Worm (Caenorhabditis elegans) whole organism, L1 larva: ENCODE data around the gene timp-1.

Experiments
- C16A3.4 ChIP-seq: fragments of 150-350 bp; optimal IDR thresholded peaks from 2 replicates; lab custom pipeline; 2014; ENCODE audit warnings: missing biosample characterization, missing genetic modification characterization
- C34B4.2 ChIP-seq: sonication (generic microtip); optimal IDR thresholded peaks from 2 replicates; lab custom pipeline; 2017; ENCODE audit warnings: mild to moderate bottlenecking, missing genetic modification characterization, missing compliant biosample characterization
- F16B12.6 ChIP-seq: fragments of 150-350 bp; optimal IDR thresholded peaks from 2 replicates; lab custom pipeline; 2014; ENCODE audit warnings: missing biosample characterization, missing genetic modification characterization
- alr-1 ChIP-seq: fragments of 200-800 bp; sonication (Bioruptor generic); optimal IDR thresholded peaks from 2 replicates; lab custom pipeline; 2018; ENCODE audit warnings: borderline replicate concordance, mild to moderate bottlenecking, missing genetic modification characterization, missing compliant biosample characterization
- ama-1 ChIP-seq: fragments of 150-350 bp; optimal IDR thresholded peaks from 2 replicates; lab custom pipeline; 2014
- ceh-8 ChIP-seq: fragments of 200-800 bp; sonication (Bioruptor generic); optimal IDR thresholded peaks from 2 replicates; lab custom pipeline; 2018; ENCODE audit warnings: mild to moderate bottlenecking, missing genetic modification characterization, moderate library complexity, missing compliant biosample characterization
- ceh-88 ChIP-seq: fragments of 200-800 bp; sonication (Bioruptor generic); IDR thresholded peaks from 2 replicates; pipeline ENCODE4 v1.3.6; 2022; ENCODE audit warnings: missing genetic modification characterization, missing compliant biosample characterization
- ceh-90 ChIP-seq: sonication (generic microtip); optimal IDR thresholded peaks from 2 replicates; lab custom pipeline; 2016; ENCODE audit warnings: missing genetic modification characterization, missing compliant biosample characterization
- dsc-1 ChIP-seq: sonication (generic microtip); optimal IDR thresholded peaks from 2 replicates; lab custom pipeline; 2016; ENCODE audit warnings: mild to moderate bottlenecking, missing genetic modification characterization, missing compliant biosample characterization
- egl-13 ChIP-seq: sonication (generic microtip); optimal IDR thresholded peaks from 2 replicates; lab custom pipeline; 2016; ENCODE audit warnings: missing genotype, missing genetic modification reagents, missing genetic modification characterization, missing compliant biosample characterization
- egl-27 ChIP-seq, 2 experiments: fragments of 150-350 bp in 1 of 2; sonication (generic microtip); optimal IDR thresholded peaks; 3 replicates each; lab custom pipeline; 2017 to 2018; ENCODE audit warnings: missing biosample characterization in 2 of 2, missing genetic modification characterization in 2 of 2, missing genetic modification reagents in 2 of 2
- fkh-8 ChIP-seq: sonication (generic microtip); optimal IDR thresholded peaks from 2 replicates; lab custom pipeline; 2016; ENCODE audit warnings: mild to moderate bottlenecking, missing genetic modification characterization, missing compliant biosample characterization
- hlh-17 ChIP-seq: fragments of 200-800 bp; sonication (Bioruptor generic); optimal IDR thresholded peaks from 2 replicates; lab custom pipeline; 2018; ENCODE audit warnings: missing genetic modification characterization, mild to moderate bottlenecking, missing compliant biosample characterization, moderate library complexity, borderline replicate concordance
- hlh-4 ChIP-seq: sonication (generic microtip); optimal IDR thresholded peaks from 2 replicates; lab custom pipeline; 2016; ENCODE audit warnings: mild to moderate bottlenecking, missing genetic modification characterization, missing compliant biosample characterization
- hpl-2 ChIP-seq: fragments of 150-350 bp; optimal IDR thresholded peaks from 2 replicates; lab custom pipeline; 2014; ENCODE audit warnings: missing biosample characterization, missing genetic modification reagents, missing genetic modification characterization
- irx-1 ChIP-seq: sonication (generic microtip); optimal IDR thresholded peaks from 2 replicates; lab custom pipeline; 2016; ENCODE audit warnings: missing genetic modification characterization, missing compliant biosample characterization
- isw-1 ChIP-seq: fragments of 200-800 bp; sonication (Bioruptor generic); IDR thresholded peaks from 2 replicates; pipeline ENCODE4 v1.3.6; 2022; ENCODE audit warnings: missing genetic modification characterization, missing compliant biosample characterization
- jun-1 ChIP-seq: fragments of 150-350 bp; optimal IDR thresholded peaks from 2 replicates; lab custom pipeline; 2014; ENCODE audit warnings: missing biosample characterization, missing genetic modification reagents, missing genetic modification characterization
- lin-13 ChIP-seq: fragments of 150-350 bp; optimal IDR thresholded peaks from 2 replicates; lab custom pipeline; 2014; ENCODE audit warnings: missing biosample characterization, missing genetic modification reagents, missing genetic modification characterization
- lin-14 ChIP-seq: fragments of 200-800 bp; sonication (Bioruptor generic); optimal IDR thresholded peaks from 2 replicates; lab custom pipeline; 2018; ENCODE audit warnings: mild to moderate bottlenecking, missing genetic modification characterization, moderate library complexity, missing compliant biosample characterization
- lin-15B ChIP-seq: fragments of 150-350 bp; sonication (generic microtip); optimal IDR thresholded peaks from 3 replicates; lab custom pipeline; 2014; ENCODE audit warnings: missing biosample characterization, missing genetic modification characterization
- lir-3 ChIP-seq: sonication (generic microtip); optimal IDR thresholded peaks from 2 replicates; lab custom pipeline; 2016; ENCODE audit warnings: mild to moderate bottlenecking, missing genetic modification characterization, moderate library complexity, missing compliant biosample characterization; ENCODE audit not compliant: poor library complexity
- mab-9 ChIP-seq: fragments of 200-800 bp; sonication (Bioruptor generic); IDR thresholded peaks from 2 replicates; pipeline ENCODE4 v1.3.6; 2022; ENCODE audit warnings: missing genetic modification reagents, missing genetic modification characterization, missing compliant biosample characterization
- mef-2 ChIP-seq: fragments of 150-350 bp; optimal IDR thresholded peaks from 2 replicates; lab custom pipeline; 2014; ENCODE audit warnings: missing biosample characterization, missing genetic modification characterization
- mep-1 ChIP-seq: fragments of 150-350 bp; optimal IDR thresholded peaks from 2 replicates; lab custom pipeline; 2014; ENCODE audit warnings: missing biosample characterization, missing genetic modification characterization
- nhr-11 ChIP-seq: fragments of 150-350 bp; optimal IDR thresholded peaks from 2 replicates; lab custom pipeline; 2014; ENCODE audit warnings: missing biosample characterization, missing genetic modification characterization
- nhr-19 ChIP-seq: fragments of 200-800 bp; sonication (Bioruptor generic); conservative IDR thresholded peaks from 2 replicates; pipeline ENCODE4 v1.3.6; 2022; ENCODE audit warnings: missing genetic modification characterization, missing compliant biosample characterization
- nhr-20 ChIP-seq: sonication (generic microtip); optimal IDR thresholded peaks from 2 replicates; lab custom pipeline; 2016; ENCODE audit warnings: mild to moderate bottlenecking, missing genetic modification characterization, missing compliant biosample characterization
- nhr-237 ChIP-seq: fragments of 150-350 bp; optimal IDR thresholded peaks from 2 replicates; lab custom pipeline; 2014; ENCODE audit warnings: missing biosample characterization, missing genetic modification characterization
- nhr-71 ChIP-seq: sonication (generic microtip); optimal IDR thresholded peaks from 2 replicates; lab custom pipeline; 2016; ENCODE audit warnings: mild to moderate bottlenecking, missing genetic modification characterization, moderate library complexity, missing compliant biosample characterization
- nhr-84 ChIP-seq: sonication (generic microtip); optimal IDR thresholded peaks from 2 replicates; lab custom pipeline; 2017; ENCODE audit warnings: missing biosample characterization, missing genetic modification characterization
- pag-3 ChIP-seq: sonication (generic microtip); optimal IDR thresholded peaks from 2 replicates; lab custom pipeline; 2017; ENCODE audit warnings: missing genetic modification characterization, mild to moderate bottlenecking, missing compliant biosample characterization, antibody characterized with exemption, borderline replicate concordance; ENCODE audit not compliant: insufficient read depth
- pqm-1 ChIP-seq: sonication (generic microtip); optimal IDR thresholded peaks from 3 replicates; lab custom pipeline; 2017; ENCODE audit warnings: missing biosample characterization, missing genetic modification characterization
- rnt-1 ChIP-seq: sonication (generic microtip); optimal IDR thresholded peaks from 2 replicates; lab custom pipeline; 2016; ENCODE audit warnings: mild to moderate bottlenecking, missing genetic modification characterization, moderate library complexity, missing compliant biosample characterization
- skn-1 ChIP-seq: fragments of 150-350 bp; optimal IDR thresholded peaks from 2 replicates; lab custom pipeline; 2014; ENCODE audit warnings: missing biosample characterization, missing genetic modification characterization
- snpc-4 ChIP-seq: fragments of 150-350 bp; optimal IDR thresholded peaks from 2 replicates; lab custom pipeline; 2014; ENCODE audit warnings: missing biosample characterization, missing genetic modification characterization
- sox-4 ChIP-seq: sonication (generic microtip); optimal IDR thresholded peaks from 2 replicates; lab custom pipeline; 2016; ENCODE audit warnings: missing genetic modification characterization, missing compliant biosample characterization
- sptf-1 ChIP-seq: fragments of 150-350 bp; optimal IDR thresholded peaks from 2 replicates; lab custom pipeline; 2014; ENCODE audit warnings: missing biosample characterization, missing genetic modification characterization
- sup-37 ChIP-seq: fragments of 200-800 bp; sonication (Bioruptor generic); optimal IDR thresholded peaks from 2 replicates; lab custom pipeline; 2018; ENCODE audit warnings: mild to moderate bottlenecking, missing genetic modification characterization, missing compliant biosample characterization
- swsn-7 ChIP-seq: sonication (generic microtip); optimal IDR thresholded peaks from 2 replicates; lab custom pipeline; 2016; ENCODE audit warnings: missing genetic modification characterization, missing compliant biosample characterization
- unc-62 ChIP-seq: fragments of 150-350 bp; optimal IDR thresholded peaks from 2 replicates; lab custom pipeline; 2014; ENCODE audit warnings: missing biosample characterization, missing genetic modification reagents, missing genetic modification characterization
- unc-86 ChIP-seq: sonication (generic microtip); optimal IDR thresholded peaks from 2 replicates; lab custom pipeline; 2016; ENCODE audit warnings: missing genetic modification characterization, missing compliant biosample characterization
- xbp-1 ChIP-seq: sonication (generic microtip); optimal IDR thresholded peaks from 2 replicates; lab custom pipeline; 2016; ENCODE audit warnings: missing genetic modification characterization, missing compliant biosample characterization
- zag-1 ChIP-seq: fragments of 150-350 bp; optimal IDR thresholded peaks from 2 replicates; lab custom pipeline; 2014; ENCODE audit warnings: missing biosample characterization, missing genetic modification characterization
- ztf-4 ChIP-seq: fragments of 150-350 bp; optimal IDR thresholded peaks from 2 replicates; lab custom pipeline; 2014; ENCODE audit warnings: missing biosample characterization, missing genetic modification characterization

The timp-1 gene

ce11 chrV:8247311-8248105 is 40.5 kb downstream of the timp-1 start (continued):
- TF ChIP-seq sox-4 (tag; lab: Kevin White, UChicago): no peak
- no peak for TF ChIP-seq alr-1 (tag; lab: Kevin White, UChicago)
- TF ChIP-seq lin-15B (tag; lab: Kevin White, UChicago): no peak
- TF ChIP-seq hpl-2: peak; percentile 54
- TF ChIP-seq jun-1 (tag; lab: Kevin White, UChicago): peak; percentile 54
- TF ChIP-seq mef-2 (tag; lab: Kevin White, UChicago): no peak
- TF ChIP-seq egl-27 (tag; optimal IDR thresholded peaks at IDR 0.05; lab: Kevin White, UChicago): no peak
- peak; percentile 88 for TF ChIP-seq nhr-19 (GFP tag; lab: Robert Waterston, UW)
- TF ChIP-seq unc-62 (GFP tag; lab: Kevin White, UChicago): no peak
- no peak for TF ChIP-seq zag-1 (tag; lab: Kevin White, UChicago)
- TF ChIP-seq ceh-90 (tag; lab: Kevin White, UChicago): no peak
- peak; percentile 68 for TF ChIP-seq mep-1
- peak; percentile 90 for TF ChIP-seq ama-1 (lab: Kevin White, UChicago)
- peak; percentile 99 for TF ChIP-seq snpc-4 (tag; lab: Kevin White, UChicago)
- no peak for TF ChIP-seq hlh-17
- TF ChIP-seq skn-1: no peak
- TF ChIP-seq pag-3 (tag; lab: Kevin White, UChicago): no peak
- no peak for TF ChIP-seq egl-13 (tag; lab: Kevin White, UChicago)
- no peak for TF ChIP-seq C34B4.2 (tag; lab: Kevin White, UChicago)
- peak; percentile 90 for TF ChIP-seq nhr-71 (tag; lab: Kevin White, UChicago)
- TF ChIP-seq lin-13 (GFP tag; lab: Kevin White, UChicago): peak; percentile 61
- TF ChIP-seq sup-37: peak; percentile 34
- TF ChIP-seq ceh-8: no peak
- no peak for TF ChIP-seq unc-86
- TF ChIP-seq irx-1: peak; percentile 66
- TF ChIP-seq pqm-1 (tag; lab: Kevin White, UChicago): no peak
- peak; percentile 24 for TF ChIP-seq ztf-4 (tag; lab: Kevin White, UChicago)
- TF ChIP-seq swsn-7 (tag; lab: Kevin White, UChicago): peak; percentile 86
- no peak for TF ChIP-seq F16B12.6 (tag; lab: Kevin White, UChicago)
- TF ChIP-seq xbp-1 (tag; lab: Kevin White, UChicago): peak; percentile 62
- no peak for TF ChIP-seq nhr-84 (tag; lab: Kevin White, UChicago)
- no peak for TF ChIP-seq sptf-1 (tag; lab: Kevin White, UChicago)
- TF ChIP-seq nhr-20 (tag; lab: Kevin White, UChicago): peak; percentile 84
- peak; percentile 13 for TF ChIP-seq C16A3.4 (tag; lab: Kevin White, UChicago)

- TF ChIP-seq dsc-1 (tag; lab: Kevin White, UChicago) (peak; percentile 8), nhr-71 (tag; lab: Kevin White, UChicago) (peak; percentile 43), fkh-8 (tag; lab: Kevin White, UChicago) (peak; percentile 77), rnt-1 (tag; lab: Kevin White, UChicago) (no peak)
These were observed 43.2 kb downstream of the timp-1 start, which contains the start of gene C16D9.6 for ce11 chrV:8250208-8250607. Gene C16D9.6, minus strand, starts transcription at chrV:8250308.

DNA sequence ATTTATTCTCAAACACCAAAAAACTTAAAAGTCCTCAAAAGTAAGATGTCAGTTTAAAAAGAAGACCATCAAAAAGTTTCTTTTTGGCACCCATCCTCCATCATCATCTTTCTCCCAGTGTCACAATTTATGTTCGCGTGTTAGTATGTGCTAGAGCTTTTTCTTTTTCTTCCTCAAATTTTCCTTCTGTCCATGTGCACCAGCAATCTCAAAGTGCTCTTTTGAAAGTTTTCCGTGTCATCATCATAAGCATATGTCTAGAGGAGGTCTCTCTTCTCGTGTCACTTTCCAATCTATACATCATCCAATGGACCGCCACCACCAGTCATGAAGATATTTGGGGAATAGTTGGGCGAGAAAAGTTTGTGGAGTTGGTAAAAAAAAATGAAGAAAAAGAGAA is 44.0 kb downstream of the timp-1 start:
- TF ChIP-seq lir-3 (no peak), alr-1 (tag; lab: Kevin White, UChicago) (no peak), mab-9 (GFP tag; lab: Robert Waterston, UW) (0 out of 2 replicates have a peak, but pooled peaks have one; percentile 14), ceh-88 (GFP tag; lab: Robert Waterston, UW) (no peak), C34B4.2 (tag; lab: Kevin White, UChicago) (no peak), lin-14 (peak; percentile 52), ama-1 (lab: Kevin White, UChicago) (no peak), nhr-11 (tag; lab: Kevin White, UChicago) (no peak), nhr-237 (no peak), hlh-4 (tag; lab: Kevin White, UChicago) (no peak), isw-1 (GFP tag; lab: Robert Waterston, UW) (no peak), mef-2 (tag; lab: Kevin White, UChicago) (no peak)
